Fruit fly (Drosophila melanogaster): ENCODE data around the gene Fur1.

Gene Fur1

DNA sequence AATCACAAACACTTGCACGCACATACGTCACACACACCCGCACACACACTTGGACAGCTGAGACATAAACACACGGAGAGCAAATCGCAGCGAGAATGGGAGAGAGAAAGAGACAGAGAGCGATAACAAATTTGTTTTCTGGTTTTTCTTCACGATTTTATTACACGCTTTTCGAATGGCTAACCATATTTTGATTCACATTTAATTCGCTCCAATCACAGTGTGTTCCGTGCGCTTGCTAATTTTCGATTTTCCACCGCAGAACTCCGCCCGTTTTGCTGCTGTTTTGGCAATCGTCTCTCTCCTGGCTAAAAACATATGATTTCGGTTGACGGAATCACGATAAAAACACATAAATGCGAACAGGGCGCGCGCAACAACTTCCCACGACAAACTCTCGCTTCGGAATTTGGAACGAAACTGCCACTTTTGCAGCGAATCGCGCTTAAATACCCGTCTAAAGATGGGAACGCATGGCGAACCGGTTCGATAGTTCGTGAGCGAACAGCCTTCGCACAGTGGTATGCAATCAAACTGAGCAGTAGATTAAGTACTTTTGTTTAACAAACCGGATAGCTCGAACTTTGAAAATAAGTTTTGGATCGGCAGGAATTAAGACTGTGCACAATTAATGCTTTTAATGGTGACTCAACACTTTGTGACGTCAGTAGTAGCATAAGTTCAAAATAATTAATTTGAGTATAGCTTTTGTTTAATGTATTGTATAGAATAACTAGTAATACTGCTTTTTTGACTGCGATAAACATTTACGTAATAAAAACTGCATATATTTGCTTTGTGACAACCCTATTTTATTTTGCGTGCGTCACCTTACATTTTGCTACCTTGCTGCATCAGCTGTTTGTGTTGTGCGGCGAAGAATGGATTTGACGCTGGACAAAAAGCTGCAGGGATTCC lies at the start of gene Fur1, which contains the start of gene Vps33B:
Gene Fur1, minus strand, starts transcription at position 424 of the 918 bp plus-strand sequence.
Gene Vps33B, plus strand, starts transcription at position 856 of the 918 bp plus-strand sequence.
- peak; percentile 97 for TF ChIP-seq CG34406 (GFP tag; optimal IDR thresholded peaks at IDR 0.05)
- peak; percentile 95 for TF ChIP-seq CG6163 (GFP tag; IDR thresholded peaks at IDR 0.05)
- peak; percentile 99 for TF ChIP-seq Eip78C (GFP tag)
- peak; percentile 98 for TF ChIP-seq CG32006 (GFP tag; optimal IDR thresholded peaks at IDR 0.05)
- TF ChIP-seq lz (GFP tag; optimal IDR thresholded peaks at IDR 0.05) = peak; percentile 99
- peak; percentile 93 for TF ChIP-seq CG6808 (GFP tag; optimal IDR thresholded peaks at IDR 0.05)
- TF ChIP-seq CG6854 (GFP tag; optimal IDR thresholded peaks at IDR 0.05) = peak; percentile 78
- TF ChIP-seq achi (GFP tag; optimal IDR thresholded peaks at IDR 0.05) = peak; percentile 97
- TF ChIP-seq fd85E (GFP tag; optimal IDR thresholded peaks at IDR 0.05) = peak; percentile 92
- peak; percentile 76 for TF ChIP-seq CG9139 (GFP tag; optimal IDR thresholded peaks at IDR 0.05)
- TF ChIP-seq Sox15 (GFP tag; optimal IDR thresholded peaks at IDR 0.05) = peak; percentile 98
- TF ChIP-seq CG10669 (GFP tag; optimal IDR thresholded peaks at IDR 0.05) = peak; percentile 94
- TF ChIP-seq dsx (GFP tag; optimal IDR thresholded peaks at IDR 0.05; ENCODE audit: poor library complexity, severe bottlenecking) = peak; percentile 85
- peak; percentile 95 for TF ChIP-seq CG8119 (GFP tag; IDR thresholded peaks at IDR 0.05)
- TF ChIP-seq CG11762 (GFP tag; optimal IDR thresholded peaks at IDR 0.05; ENCODE audit: insufficient read depth) = peak; percentile 97
- peak; percentile 95 for TF ChIP-seq fd59A (GFP tag; optimal IDR thresholded peaks at IDR 0.05)
- TF ChIP-seq CG31627 (GFP tag; optimal IDR thresholded peaks at IDR 0.05) = peak; percentile 99
- TF ChIP-seq vri (GFP tag; optimal IDR thresholded peaks at IDR 0.05) = peak; percentile 97
- TF ChIP-seq CG6792 (GFP tag; optimal IDR thresholded peaks at IDR 0.05) = peak; percentile 97
- peak; percentile 98 for TF ChIP-seq Sox14 (GFP tag; optimal IDR thresholded peaks at IDR 0.05)
- peak; percentile 99 for TF ChIP-seq OdsH (GFP tag; optimal IDR thresholded peaks at IDR 0.05)
- TF ChIP-seq esn (GFP tag; optimal IDR thresholded peaks at IDR 0.05) = peak; percentile 99
- TF ChIP-seq Sox102F (GFP tag; optimal IDR thresholded peaks at IDR 0.05) = peak; percentile 98
- TF ChIP-seq Ets96B (tag; optimal IDR thresholded peaks at IDR 0.05) = peak; percentile 95
- TF ChIP-seq CG7368 (GFP tag; optimal IDR thresholded peaks at IDR 0.05) = peak; percentile 97
- TF ChIP-seq dac (GFP tag; optimal IDR thresholded peaks at IDR 0.05) = peak; percentile 96
- TF ChIP-seq spab (GFP tag; optimal IDR thresholded peaks at IDR 0.05) = peak; percentile 90
- peak; percentile 95 for TF ChIP-seq eg (GFP tag; IDR thresholded peaks at IDR 0.05)
- TF ChIP-seq Met (GFP tag; optimal IDR thresholded peaks at IDR 0.05) = peak; percentile 98
- TF ChIP-seq CG6276 (GFP tag; optimal IDR thresholded peaks at IDR 0.05) = peak; percentile 94
- peak; percentile 98 for TF ChIP-seq Eip75B (GFP tag; optimal IDR thresholded peaks at IDR 0.05)
- TF ChIP-seq Smox (GFP tag; optimal IDR thresholded peaks at IDR 0.05) = peak; percentile 98
- TF ChIP-seq salr (GFP tag; optimal IDR thresholded peaks at IDR 0.05) = peak; percentile 92 to 99
- peak; percentile 89 to 94 for TF ChIP-seq ss (GFP tag; optimal IDR thresholded peaks at IDR 0.05)
- peak; percentile 96 for TF ChIP-seq CG15336 (GFP tag; IDR thresholded peaks at IDR 0.05)
- TF ChIP-seq Hr39 (GFP tag; optimal IDR thresholded peaks at IDR 0.05) = peak; percentile 99
- peak; percentile 98 for TF ChIP-seq acj6 (GFP tag; optimal IDR thresholded peaks at IDR 0.05)
- TF ChIP-seq CG8632 (GFP tag; optimal IDR thresholded peaks at IDR 0.05) = peak; percentile 97
- peak; percentile 85 for TF ChIP-seq CG16779 (tag; optimal IDR thresholded peaks at IDR 0.05)
- TF ChIP-seq Gug (GFP tag; IDR thresholded peaks at IDR 0.05) = peak; percentile 93
- TF ChIP-seq Lpt (GFP tag; optimal IDR thresholded peaks at IDR 0.05) = peak; percentile 97
- peak; percentile 98 for TF ChIP-seq Ets21C (GFP tag; optimal IDR thresholded peaks at IDR 0.05)
- TF ChIP-seq CG10631 (GFP tag; optimal IDR thresholded peaks at IDR 0.05) = peak; percentile 99
- TF ChIP-seq CG11294 (GFP tag; IDR thresholded peaks at IDR 0.05) = peak; percentile 92
- peak; percentile 97 for TF ChIP-seq net (GFP tag; optimal IDR thresholded peaks at IDR 0.05)
- peak; percentile 98 for TF ChIP-seq cyc (GFP tag; optimal IDR thresholded peaks at IDR 0.05)
- peak; percentile 86 for TF ChIP-seq Blimp-1 (GFP tag; optimal IDR thresholded peaks at IDR 0.05)
- peak; percentile 86 for TF ChIP-seq fkh (GFP tag; optimal IDR thresholded peaks at IDR 0.05)
- peak; percentile 96 for TF ChIP-seq CG3032 (tag; optimal IDR thresholded peaks at IDR 0.05)

Measured in whole organism, prepupa.